Worm (Caenorhabditis elegans) whole organism, early embryonic: ENCODE data around the gene spp-10.

Experiments
- B0310.2 ChIP-seq: sonication (generic microtip); optimal IDR thresholded peaks from 2 replicates; lab custom pipeline; 2016; ENCODE audit warnings: mild to moderate bottlenecking, missing genetic modification characterization, missing compliant biosample characterization
- F13C5.2 ChIP-seq: sonication (generic microtip); optimal IDR thresholded peaks from 2 replicates; lab custom pipeline; 2017; ENCODE audit warnings: mild to moderate bottlenecking, missing genetic modification characterization, inconsistent platforms, missing compliant biosample characterization
- aly-1 ChIP-seq: sonication (generic microtip); optimal IDR thresholded peaks from 2 replicates; lab custom pipeline; 2016; ENCODE audit warnings: missing genetic modification characterization, missing compliant biosample characterization
- ama-1 ChIP-seq: fragments of 150-350 bp; optimal IDR thresholded peaks from 2 replicates; lab custom pipeline; 2014
- ceh-13 ChIP-seq: fragments of 200-800 bp; sonication (Bioruptor generic); optimal IDR thresholded peaks from 2 replicates; lab custom pipeline; 2018; ENCODE audit warnings: mild to moderate bottlenecking, missing genetic modification characterization, missing compliant biosample characterization
- ceh-36 ChIP-seq: sonication (generic microtip); optimal IDR thresholded peaks from 2 replicates; lab custom pipeline; 2016; ENCODE audit warnings: missing genetic modification characterization, inconsistent platforms, missing compliant biosample characterization
- ets-7 ChIP-seq: sonication (generic microtip); optimal IDR thresholded peaks from 2 replicates; lab custom pipeline; 2016; ENCODE audit warnings: missing genotype, missing genetic modification characterization, missing compliant biosample characterization
- flt-1 ChIP-seq: fragments of 200-800 bp; sonication (Bioruptor generic); IDR thresholded peaks from 2 replicates; pipeline ENCODE4 v1.3.6; 2022; ENCODE audit warnings: missing genetic modification characterization, missing compliant biosample characterization
- hmbx-1 ChIP-seq: sonication (generic microtip); optimal IDR thresholded peaks from 2 replicates; lab custom pipeline; 2016; ENCODE audit warnings: mild to moderate bottlenecking, missing genetic modification characterization, missing compliant biosample characterization
- hmg-4 ChIP-seq: fragments of 200-800 bp; sonication (Bioruptor generic); optimal IDR thresholded peaks from 2 replicates; lab custom pipeline; 2018; ENCODE audit warnings: mild to moderate bottlenecking, missing genetic modification characterization, missing compliant biosample characterization
- hnd-1 ChIP-seq: sonication (generic microtip); optimal IDR thresholded peaks from 2 replicates; lab custom pipeline; 2016; ENCODE audit warnings: missing genetic modification characterization, missing compliant biosample characterization
- pes-1 ChIP-seq: fragments of 200-800 bp; sonication (Bioruptor generic); IDR thresholded peaks from 2 replicates; pipeline ENCODE4 v1.3.6; 2022; ENCODE audit warnings: missing genetic modification reagents, missing genetic modification characterization, missing compliant biosample characterization
- scrt-1 ChIP-seq: fragments of 200-800 bp; sonication (Bioruptor generic); IDR thresholded peaks from 2 replicates; pipeline ENCODE4 v1.3.6; 2022; ENCODE audit warnings: missing genetic modification characterization, missing compliant biosample characterization
- sea-1 ChIP-seq: fragments of 200-800 bp; sonication (Bioruptor generic); conservative IDR thresholded peaks from 2 replicates; pipeline ENCODE4 v1.3.6; 2022; ENCODE audit warnings: missing genetic modification characterization, missing compliant biosample characterization
- tbx-11 ChIP-seq: fragments of 200-800 bp; sonication (Bioruptor generic); IDR thresholded peaks from 2 replicates; pipeline ENCODE4 v1.3.6; 2022; ENCODE audit warnings: missing genetic modification characterization, missing compliant biosample characterization
- tbx-37 ChIP-seq: fragments of 200-800 bp; sonication (Bioruptor generic); conservative IDR thresholded peaks from 2 replicates; pipeline ENCODE4 v1.3.6; 2022; ENCODE audit warnings: missing genetic modification reagents, missing genetic modification characterization, missing compliant biosample characterization
- tra-4 ChIP-seq: sonication (generic microtip); optimal IDR thresholded peaks from 2 replicates; lab custom pipeline; 2017; ENCODE audit warnings: missing genetic modification characterization, missing compliant biosample characterization

The spp-10 gene

ce11 chrIV:8501382-8501781, 24.4 kb downstream of the spp-10 start, which contains the start of gene C28C12.1:
Gene C28C12.1, plus strand, starts transcription at chrIV:8501682.
- no peak for TF ChIP-seq tbx-11 (GFP tag; lab: Robert Waterston, UW)
- no peak for TF ChIP-seq tbx-37
- TF ChIP-seq hmbx-1 (tag; lab: Kevin White, UChicago): no peak
- TF ChIP-seq ets-7: no peak
- TF ChIP-seq sea-1: no peak
- no peak for TF ChIP-seq tra-4

ce11 chrIV:8506034-8506433, 29.1 kb downstream of the spp-10 start:
- TF ChIP-seq tbx-11 (GFP tag; lab: Robert Waterston, UW): no peak
- TF ChIP-seq ceh-13: no peak
- no peak for TF ChIP-seq F13C5.2 (tag; lab: Kevin White, UChicago)
- no peak for TF ChIP-seq hnd-1 (tag; lab: Kevin White, UChicago)
- no peak for TF ChIP-seq tbx-37
- no peak for TF ChIP-seq hmbx-1 (tag; lab: Kevin White, UChicago)
- no peak for TF ChIP-seq ets-7
- TF ChIP-seq B0310.2: no peak
- no peak for TF ChIP-seq scrt-1 (GFP tag; lab: Robert Waterston, UW)
- no peak for TF ChIP-seq tra-4
- TF ChIP-seq ceh-36 (tag; lab: Kevin White, UChicago): no peak
- no peak for TF ChIP-seq pes-1
- TF ChIP-seq flt-1 (GFP tag; lab: Robert Waterston, UW): no peak

- TF ChIP-seq tbx-37 (no peak), ceh-13 (no peak), sea-1 (no peak), aly-1 (tag; lab: Kevin White, UChicago) (no peak), scrt-1 (GFP tag; lab: Robert Waterston, UW) (no peak), ceh-36 (tag; lab: Kevin White, UChicago) (no peak), ama-1 (no peak)
Observed at ce11 chrIV:8510534-8510933, 33.6 kb downstream of the spp-10 start, which contains the start of gene tag-77. Gene tag-77, minus strand, starts transcription at chrIV:8510548.

ce11 chrIV:8511056-8511455, 34.1 kb downstream of the spp-10 start, which contains the start of gene mes-6:
Gene mes-6, plus strand, starts transcription at chrIV:8511284.
- TF ChIP-seq hnd-1 (tag; lab: Kevin White, UChicago): no peak
- TF ChIP-seq ceh-36 (tag; lab: Kevin White, UChicago): no peak
- no peak for TF ChIP-seq ama-1
- no peak for TF ChIP-seq sea-1
- TF ChIP-seq tbx-37: no peak

ce11 chrIV:8512679-8513078, 35.7 kb downstream of the spp-10 start, which contains the start of gene C09G4.4:
Gene C09G4.4, plus strand, starts transcription at chrIV:8512979.
- TF ChIP-seq ceh-36 (tag; lab: Kevin White, UChicago) (no peak), tbx-37 (no peak), pes-1 (no peak)

- TF ChIP-seq F13C5.2 (tag; lab: Kevin White, UChicago) (no peak), scrt-1 (GFP tag; lab: Robert Waterston, UW) (no peak), aly-1 (tag; lab: Kevin White, UChicago) (no peak), ceh-36 (tag; lab: Kevin White, UChicago) (no peak), hnd-1 (tag; lab: Kevin White, UChicago) (no peak), sea-1 (no peak), hmbx-1 (tag; lab: Kevin White, UChicago) (no peak), tra-4 (no peak), B0310.2 (no peak), ceh-13 (no peak), pes-1 (no peak)
Observed at ce11 chrIV:8513619-8514018, 36.6 kb downstream of the spp-10 start, which contains the start of gene cks-1. Gene cks-1, plus strand, starts transcription at chrIV:8513919.

ce11 chrIV:8514546-8514945, 37.6 kb downstream of the spp-10 start:
- no peak for TF ChIP-seq hmbx-1 (tag; lab: Kevin White, UChicago)
- no peak for TF ChIP-seq scrt-1 (GFP tag; lab: Robert Waterston, UW)
- TF ChIP-seq ceh-13: no peak
- TF ChIP-seq hnd-1 (tag; lab: Kevin White, UChicago): no peak
- TF ChIP-seq sea-1: no peak
- no peak for TF ChIP-seq ets-7
- TF ChIP-seq hmg-4 (GFP tag; lab: Kevin White, UChicago): no peak
- no peak for TF ChIP-seq tra-4
- no peak for TF ChIP-seq B0310.2
- no peak for TF ChIP-seq F13C5.2 (tag; lab: Kevin White, UChicago)
- no peak for TF ChIP-seq ceh-36 (tag; lab: Kevin White, UChicago)
- no peak for TF ChIP-seq flt-1 (GFP tag; lab: Robert Waterston, UW)
- no peak for TF ChIP-seq pes-1
- TF ChIP-seq tbx-37: no peak

ce11 chrIV:8519949-8520348, 43.0 kb downstream of the spp-10 start:
- TF ChIP-seq aly-1 (tag; lab: Kevin White, UChicago) (no peak), hmg-4 (GFP tag; lab: Kevin White, UChicago) (no peak), ets-7 (no peak), ceh-36 (tag; lab: Kevin White, UChicago) (no peak), pes-1 (no peak)

ce11 chrIV:8520594-8520993, 43.6 kb downstream of the spp-10 start, which contains the start of gene pkg-2:
Gene pkg-2, plus strand, starts transcription at chrIV:8520894.
- TF ChIP-seq ama-1: no peak
- TF ChIP-seq ceh-13: no peak
- TF ChIP-seq hmg-4 (GFP tag; lab: Kevin White, UChicago): no peak
- TF ChIP-seq F13C5.2 (tag; lab: Kevin White, UChicago): no peak
- no peak for TF ChIP-seq scrt-1 (GFP tag; lab: Robert Waterston, UW)
- TF ChIP-seq ets-7: no peak
- no peak for TF ChIP-seq ceh-36 (tag; lab: Kevin White, UChicago)
- no peak for TF ChIP-seq aly-1 (tag; lab: Kevin White, UChicago)
- TF ChIP-seq flt-1 (GFP tag; lab: Robert Waterston, UW): no peak
- TF ChIP-seq hmbx-1 (tag; lab: Kevin White, UChicago): no peak
- TF ChIP-seq sea-1: no peak
- TF ChIP-seq B0310.2: no peak
- TF ChIP-seq tbx-37: no peak
- no peak for TF ChIP-seq tra-4
- TF ChIP-seq tbx-11 (GFP tag; lab: Robert Waterston, UW): no peak
- no peak for TF ChIP-seq pes-1
- no peak for TF ChIP-seq hnd-1 (tag; lab: Kevin White, UChicago)
